Fruit fly (Drosophila melanogaster) S2 (cell line): ENCODE results near the gene Cdc50.
A peak's percentile ranks its signal among the peaks of the same experiment; 100 is the strongest.

ENCODE experiments used
- CG8478 ChIP-seq: fragments of >200 bp; optimal IDR thresholded peaks from 2 replicates; lab custom pipeline; 2018
- CTCF ChIP-seq, 2 experiments: fragments of >200 bp; optimal IDR thresholded peaks; 2 replicates each; lab custom pipeline; 2018

Cdc50 gene

dm6 chrX:16422466-16423124 lies 18.5 kb downstream of the Cdc50 start, which contains the start of gene hang:
Gene hang (plus strand): TSS chrX:16422831.
- TF ChIP-seq CTCF (optimal IDR thresholded peaks at IDR 0.05; lab: Kevin White, UChicago) (peak in 1 of 2 experiments; percentile 25), CG8478 (lab: Kevin White, UChicago) (no peak)

DNA sequence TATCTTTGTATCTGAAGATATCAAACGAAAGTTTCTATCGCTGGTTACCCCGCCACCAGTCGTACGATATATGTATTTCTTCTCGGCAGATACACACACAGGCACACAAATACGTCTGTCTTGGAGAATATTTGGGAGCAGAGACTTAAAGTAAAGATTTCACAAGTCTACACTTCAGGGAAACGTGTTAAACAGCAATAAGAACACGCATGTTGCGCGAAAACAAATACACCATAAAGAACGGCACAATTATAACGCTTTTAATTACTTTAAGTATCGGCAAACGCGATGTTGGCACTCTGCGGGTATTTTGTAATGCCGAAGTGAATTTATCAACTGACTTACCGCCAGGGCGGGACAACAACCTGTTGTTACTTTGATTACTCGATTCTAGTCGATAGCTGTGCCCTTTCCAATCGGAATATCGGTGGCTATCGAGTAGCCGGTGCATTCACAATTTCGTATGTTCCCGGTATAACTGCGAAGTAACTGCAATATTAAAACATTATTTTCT lies 19.1 kb downstream of the Cdc50 start, which contains the start of gene AnxB11:
Gene AnxB11, minus strand, starts transcription at position 367 of the 514 bp plus-strand sequence.
- TF ChIP-seq CG8478 (lab: Kevin White, UChicago): no peak
- no peak for TF ChIP-seq CTCF (optimal IDR thresholded peaks at IDR 0.05; lab: Kevin White, UChicago)

- TF ChIP-seq CTCF (optimal IDR thresholded peaks at IDR 0.05; lab: Kevin White, UChicago) (no peak), CG8478 (lab: Kevin White, UChicago) (no peak)
Measured at dm6 chrX:16420878-16421277, 20.2 kb downstream of the Cdc50 start.

DNA sequence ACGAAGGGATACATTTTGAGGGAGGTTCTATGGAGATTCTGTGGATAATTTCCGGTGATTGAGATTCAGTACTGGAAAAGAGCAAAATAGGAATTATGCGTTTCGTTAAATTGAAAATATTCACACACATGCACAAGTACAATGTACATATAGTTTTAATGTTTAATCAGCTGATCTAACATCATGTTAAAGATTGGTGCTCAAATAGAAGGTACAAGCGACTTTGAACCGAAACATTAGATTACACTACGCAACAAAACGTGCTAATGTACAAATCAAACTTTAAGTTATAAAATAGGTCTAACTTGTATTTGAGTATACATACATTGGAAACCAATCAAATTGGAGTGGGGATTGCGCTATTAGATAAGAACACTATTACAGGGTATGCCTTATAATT lies 21.0 kb downstream of the Cdc50 start:
- TF ChIP-seq CG8478 (lab: Kevin White, UChicago) (no peak), CTCF (optimal IDR thresholded peaks at IDR 0.05; lab: Kevin White, UChicago) (no peak)

dm6 chrX:16414451-16415368 lies 26.4 kb downstream of the Cdc50 start, which contains the start of gene Traf-like:
Gene Traf-like (plus strand): TSS chrX:16415046.
- TF ChIP-seq CG8478 (lab: Kevin White, UChicago) (no peak), CTCF (optimal IDR thresholded peaks at IDR 0.05; lab: Kevin White, UChicago) (no peak)

- TF ChIP-seq CTCF (optimal IDR thresholded peaks at IDR 0.05; lab: Kevin White, UChicago) (no peak), CG8478 (lab: Kevin White, UChicago) (no peak)
Measured at dm6 chrX:16406083-16406482, 35.0 kb downstream of the Cdc50 start.

- TF ChIP-seq CTCF (optimal IDR thresholded peaks at IDR 0.05; lab: Kevin White, UChicago) (no peak), CG8478 (lab: Kevin White, UChicago) (no peak)
Measured at dm6 chrX:16405209-16405608, 35.9 kb downstream of the Cdc50 start, which contains the start of gene CG4301. Gene CG4301 (plus strand): TSS chrX:16405509.

DNA sequence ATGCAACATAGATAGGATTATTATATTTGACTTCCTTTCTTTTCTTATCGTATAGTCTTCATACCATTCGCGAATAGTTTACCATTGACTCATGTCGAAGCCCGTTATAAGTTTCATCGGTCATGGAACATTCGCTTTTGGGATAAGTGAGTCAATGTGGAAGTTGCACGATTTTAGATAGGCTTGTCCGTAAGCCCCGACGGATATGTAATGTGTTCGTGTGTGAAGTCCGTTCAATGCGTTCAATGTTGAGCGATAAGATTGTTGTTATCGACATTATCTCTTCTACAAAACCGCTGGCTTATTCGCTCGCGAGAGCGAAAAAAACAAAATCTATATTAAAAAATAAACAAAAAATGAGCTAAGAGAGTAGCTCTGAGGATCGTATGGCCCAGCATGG lies 36.3 kb downstream of the Cdc50 start, which contains the start of gene CG9981:
Gene CG9981, minus strand, starts transcription at position 320 of the 400 bp plus-strand sequence.
- TF ChIP-seq CTCF (optimal IDR thresholded peaks at IDR 0.05; lab: Kevin White, UChicago) (no peak), CG8478 (lab: Kevin White, UChicago) (no peak)

dm6 chrX:16403811-16404420 lies 37.2 kb downstream of the Cdc50 start:
- TF ChIP-seq CTCF (optimal IDR thresholded peaks at IDR 0.05; lab: Kevin White, UChicago) (no peak), CG8478 (lab: Kevin White, UChicago) (no peak)

dm6 chrX:16391397-16391796 lies 49.7 kb downstream of the Cdc50 start, which contains the start of the genes TH1 and mei-41:
Gene TH1 (minus strand): TSS chrX:16391438.
Gene mei-41 (plus strand): TSS chrX:16391698.
- TF ChIP-seq CG8478 (lab: Kevin White, UChicago) (no peak), CTCF (optimal IDR thresholded peaks at IDR 0.05; lab: Kevin White, UChicago) (no peak)
